Worm (Caenorhabditis elegans): ENCODE measurements around the gene srbc-75.

DNA sequence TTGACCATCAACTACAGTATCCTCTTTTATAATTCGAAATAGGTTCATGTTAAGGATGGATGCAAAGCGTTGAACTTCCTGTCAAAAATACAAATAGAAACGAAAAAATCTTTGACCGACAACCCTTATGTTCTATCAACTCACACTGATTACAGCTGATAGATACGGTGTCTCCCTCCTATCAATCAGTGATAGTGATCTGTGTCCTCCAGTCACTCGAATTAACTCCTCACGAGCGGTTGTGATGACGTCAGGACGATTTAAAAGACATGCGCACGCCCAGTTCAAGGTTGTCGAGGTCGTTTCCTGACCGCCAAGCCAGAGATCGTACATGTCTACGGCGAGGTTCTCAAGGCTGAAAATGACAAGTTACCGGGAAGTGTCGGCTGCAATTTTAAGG lies 32.4 kb downstream of the srbc-75 start:
- TF ChIP-seq egl-18 (GFP tag; IDR thresholded peaks at IDR 0.05), result no peak
- no peak for TF ChIP-seq mxl-1 (tag; optimal IDR thresholded peaks at IDR 0.05)
- TF ChIP-seq zim-3 (tag; optimal IDR thresholded peaks at IDR 0.05), result no peak
- no peak for TF ChIP-seq mcd-1 (GFP tag; IDR thresholded peaks at IDR 0.05)
- TF ChIP-seq rpc-1 (optimal IDR thresholded peaks at IDR 0.05), result no peak
- no peak for TF ChIP-seq rpc-1 (tag; optimal IDR thresholded peaks at IDR 0.05)
- TF ChIP-seq ets-4 (GFP tag; optimal IDR thresholded peaks at IDR 0.05), result no peak
- no peak for TF ChIP-seq attf-3 (GFP tag; conservative IDR thresholded peaks at IDR 0.05)
- TF ChIP-seq lin-35 (GFP tag; optimal IDR thresholded peaks at IDR 0.05), result no peak
- TF ChIP-seq Y67H2A.10 (GFP tag; conservative IDR thresholded peaks at IDR 0.05), result no peak
- no peak for TF ChIP-seq T07F8.4 (tag; optimal IDR thresholded peaks at IDR 0.05)
- no peak for TF ChIP-seq tlf-1 (GFP tag; optimal IDR thresholded peaks at IDR 0.05)
- TF ChIP-seq unc-62 (GFP tag; optimal IDR thresholded peaks at IDR 0.05), result no peak

Data from whole organism, young adult.